Fruit fly (Drosophila melanogaster): ENCODE results near the gene CG31224.
A peak's percentile ranks its signal among the peaks of the same experiment; 100 is the strongest.

The CG31224 gene

dm6 chr3R:18628311-18628811 is 30.7 kb downstream of the CG31224 start:
- TF ChIP-seq CG8301 (tag; optimal IDR thresholded peaks at IDR 0.05) (no peak), CG17806 (tag; optimal IDR thresholded peaks at IDR 0.05) (no peak), Ets98B (GFP tag; IDR thresholded peaks at IDR 0.05) (peak; percentile 5; the same call in 1 of the 2 replicates), CG13204 (GFP tag; optimal IDR thresholded peaks at IDR 0.05) (no peak), CG9948 (tag; optimal IDR thresholded peaks at IDR 0.05) (no peak), CG4496 (GFP tag; IDR thresholded peaks at IDR 0.05) (peak; percentile 70; the same call in 2 of the 3 replicates), EcR (GFP tag; optimal IDR thresholded peaks at IDR 0.05) (peak; percentile 52), fd96Ca (GFP tag; IDR thresholded peaks at IDR 0.05) (peak; percentile 56; the same call in 1 of the 3 replicates), CG15710 (tag; optimal IDR thresholded peaks at IDR 0.05) (no peak), CG10348 (GFP tag; IDR thresholded peaks at IDR 0.05) (no peak), rn (GFP tag; IDR thresholded peaks at IDR 0.05) (no peak), D1 (tag; optimal IDR thresholded peaks at IDR 0.05) (no peak), CG12605 (GFP tag; IDR thresholded peaks at IDR 0.05) (no peak), Pif1B (GFP tag; optimal IDR thresholded peaks at IDR 0.05) (no peak), Pif1A (GFP tag; optimal IDR thresholded peaks at IDR 0.05) (no peak), gl (tag; optimal IDR thresholded peaks at IDR 0.05) (no peak), CG32121 (GFP tag; IDR thresholded peaks at IDR 0.05) (0 out of 2 replicates have a peak, but pooled peaks have one; percentile 32), CG14655 (GFP tag; optimal IDR thresholded peaks at IDR 0.05) (no peak), CG34367 (tag; optimal IDR thresholded peaks at IDR 0.05) (no peak), CG8159 (tag; optimal IDR thresholded peaks at IDR 0.05) (no peak), Snoo (tag; optimal IDR thresholded peaks at IDR 0.05) (no peak)

dm6 chr3R:18624541-18624940 is 34.6 kb downstream of the CG31224 start:
- TF ChIP-seq fd96Ca (GFP tag; IDR thresholded peaks at IDR 0.05) (peak; percentile 66; the same call in 2 of the 3 replicates), gl (tag; optimal IDR thresholded peaks at IDR 0.05) (no peak), CG32121 (GFP tag; IDR thresholded peaks at IDR 0.05) (peak; percentile 70; the same call in 1 of the 2 replicates), CG12605 (GFP tag; IDR thresholded peaks at IDR 0.05) (peak; percentile 59; the same call in 1 of the 2 replicates), CG17806 (tag; optimal IDR thresholded peaks at IDR 0.05) (peak; percentile 13), CG8301 (tag; optimal IDR thresholded peaks at IDR 0.05) (peak; percentile 53), CG9948 (tag; optimal IDR thresholded peaks at IDR 0.05) (peak; percentile 19), CG4496 (GFP tag; IDR thresholded peaks at IDR 0.05) (peak; percentile 73), Pif1A (GFP tag; optimal IDR thresholded peaks at IDR 0.05) (peak; percentile 70), CG14655 (GFP tag; optimal IDR thresholded peaks at IDR 0.05) (peak; percentile 60), Pif1B (GFP tag; optimal IDR thresholded peaks at IDR 0.05) (peak; percentile 5), Ets98B (GFP tag; IDR thresholded peaks at IDR 0.05) (peak; percentile 70), Snoo (tag; optimal IDR thresholded peaks at IDR 0.05) (no peak), CG8159 (tag; optimal IDR thresholded peaks at IDR 0.05) (no peak)

- TF ChIP-seq Ets98B (GFP tag; IDR thresholded peaks at IDR 0.05) = peak; percentile 28; the same call in 1 of the 2 replicates
- TF ChIP-seq Snoo (tag; optimal IDR thresholded peaks at IDR 0.05) = peak; percentile 26
- no peak for TF ChIP-seq CG8301 (tag; optimal IDR thresholded peaks at IDR 0.05)
- TF ChIP-seq CG12605 (GFP tag; IDR thresholded peaks at IDR 0.05) = no peak
- no peak for TF ChIP-seq EcR (GFP tag; optimal IDR thresholded peaks at IDR 0.05)
- TF ChIP-seq rn (GFP tag; IDR thresholded peaks at IDR 0.05) = no peak
- no peak for TF ChIP-seq CG15710 (tag; optimal IDR thresholded peaks at IDR 0.05)
- peak; percentile 58 for TF ChIP-seq CG4496 (GFP tag; IDR thresholded peaks at IDR 0.05)
These were observed 37.9 kb downstream of the CG31224 start, which contains the start of gene CG14304 for dm6 chr3R:18621230-18621629. Gene CG14304 (minus strand): TSS chr3R:18621327.

- TF ChIP-seq CG8301 (tag; optimal IDR thresholded peaks at IDR 0.05) = peak; percentile 25
- no peak for TF ChIP-seq Ets98B (GFP tag; IDR thresholded peaks at IDR 0.05)
- peak; percentile 2 for TF ChIP-seq Pif1A (GFP tag; optimal IDR thresholded peaks at IDR 0.05)
- TF ChIP-seq CG14655 (GFP tag; optimal IDR thresholded peaks at IDR 0.05) = peak; percentile 39
These were observed 39.6 kb downstream of the CG31224 start for dm6 chr3R:18619451-18619942.

DNA sequence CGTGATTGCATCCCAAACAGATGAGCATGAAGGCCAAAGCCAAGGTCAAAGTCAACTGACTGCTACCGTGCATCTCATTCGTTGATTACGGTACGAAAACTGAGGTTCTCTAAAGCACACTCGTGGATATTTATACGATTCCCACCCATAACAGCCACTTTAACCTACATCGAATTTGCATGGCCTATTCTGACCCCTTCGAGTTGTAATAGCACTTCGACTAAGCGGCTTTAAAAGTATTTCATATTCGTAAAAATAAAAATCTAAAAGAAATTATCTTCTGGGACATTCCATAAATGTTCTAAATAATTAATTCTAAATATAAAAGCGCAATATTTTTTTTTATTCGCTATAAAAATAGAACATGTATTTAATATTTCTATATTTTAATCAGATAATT is 41.7 kb downstream of the CG31224 start, which contains the start of gene CG7695:
Gene CG7695 (minus strand): TSS at position 101 of the 400 bp plus-strand sequence.
- TF ChIP-seq D1 (tag; optimal IDR thresholded peaks at IDR 0.05) (no peak), CG32121 (GFP tag; IDR thresholded peaks at IDR 0.05) (no peak), fd96Ca (GFP tag; IDR thresholded peaks at IDR 0.05) (no peak), Ets98B (GFP tag; IDR thresholded peaks at IDR 0.05) (no peak), CG17806 (tag; optimal IDR thresholded peaks at IDR 0.05) (no peak), EcR (GFP tag; optimal IDR thresholded peaks at IDR 0.05) (no peak), CG13204 (GFP tag; optimal IDR thresholded peaks at IDR 0.05) (no peak)

dm6 chr3R:18616007-18616406 is 43.1 kb downstream of the CG31224 start:
- TF ChIP-seq CG8301 (tag; optimal IDR thresholded peaks at IDR 0.05) (peak; percentile 39), Pif1A (GFP tag; optimal IDR thresholded peaks at IDR 0.05) (no peak), CG14655 (GFP tag; optimal IDR thresholded peaks at IDR 0.05) (peak; percentile 59), CG32121 (GFP tag; IDR thresholded peaks at IDR 0.05) (0 out of 2 replicates have a peak, but pooled peaks have one; percentile 17)
